Comparison of ENCODE assay signal across 3 fruit fly cellular contexts in the genomic region with DNA sequence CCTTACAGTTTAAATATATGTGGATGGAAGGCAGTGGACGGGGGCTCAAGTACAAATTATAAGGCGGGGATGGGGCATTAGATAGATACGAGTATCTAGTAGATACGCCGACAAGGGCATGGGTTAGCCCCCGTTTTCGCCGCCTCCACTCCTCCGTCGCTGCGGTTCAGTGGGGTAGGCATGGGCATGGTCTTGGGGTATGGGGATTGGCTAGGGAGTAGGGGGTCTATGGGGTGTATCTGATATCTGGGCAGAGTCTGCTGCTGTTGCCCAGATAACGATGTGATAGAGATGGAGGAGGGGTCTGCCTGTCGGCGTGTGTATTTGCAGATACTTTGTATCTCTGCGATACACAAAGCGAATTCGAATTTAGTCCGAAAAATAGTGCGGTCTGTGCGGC.
A peak's percentile ranks its signal among the peaks of the same experiment; 100 is the strongest.
TF ChIP-seq lines count a peak whose summit lies in the region.

No protein-coding gene starts in this region.

- no peak for TF ChIP-seq CTCF in whole organism, embryonic (GFP tag; optimal IDR thresholded peaks at IDR 0.05; lab: Kevin White, UChicago)

TF ChIP-seq in whole organism, adult, 20 proteins besides CTCF, POLR2A, EP300 and RAD21:
- TF ChIP-seq tj (GFP tag; optimal IDR thresholded peaks at IDR 0.05; lab: Kevin White, UChicago) (no peak), Mnt (GFP tag; optimal IDR thresholded peaks at IDR 0.05; lab: Kevin White, UChicago) (no peak), CG7101 (tag; optimal IDR thresholded peaks at IDR 0.05; lab: Kevin White, UChicago) (no peak), Crg-1 (GFP tag; optimal IDR thresholded peaks at IDR 0.05; lab: Kevin White, UChicago) (no peak), CG1620 (GFP tag; optimal IDR thresholded peaks at IDR 0.05; lab: Kevin White, UChicago) (no peak), CG11617 (GFP tag; optimal IDR thresholded peaks at IDR 0.05; lab: Kevin White, UChicago) (no peak), Hr96 (GFP tag; optimal IDR thresholded peaks at IDR 0.05; lab: Kevin White, UChicago) (no peak), toe (GFP tag; optimal IDR thresholded peaks at IDR 0.05; lab: Kevin White, UChicago) (no peak), pad (GFP tag; optimal IDR thresholded peaks at IDR 0.05; lab: Kevin White, UChicago) (peak; percentile 42), cic (GFP tag; optimal IDR thresholded peaks at IDR 0.05; lab: Kevin White, UChicago) (no peak), ovo (GFP tag; optimal IDR thresholded peaks at IDR 0.05; lab: Kevin White, UChicago) (no peak), CG14711 (tag; optimal IDR thresholded peaks at IDR 0.05; lab: Kevin White, UChicago) (no peak), Clk (GFP tag; optimal IDR thresholded peaks at IDR 0.05; lab: Kevin White, UChicago) (no peak), bab1 (GFP tag; optimal IDR thresholded peaks at IDR 0.05; lab: Kevin White, UChicago) (no peak), CG7045 (GFP tag; optimal IDR thresholded peaks at IDR 0.05; lab: Kevin White, UChicago) (no peak), CG33017 (tag; optimal IDR thresholded peaks at IDR 0.05; lab: Kevin White, UChicago) (no peak), CG12768 (GFP tag; optimal IDR thresholded peaks at IDR 0.05; lab: Kevin White, UChicago) (peak; percentile 38)
TF ChIP-seq in whole organism, adult: peak in this region for 2.

TF ChIP-seq in whole organism, embryonic, 481 proteins besides CTCF, POLR2A, EP300 and RAD21 (continues in another document):
- TF ChIP-seq Nf-YA (GFP tag; IDR thresholded peaks at IDR 0.05; lab: Robert Waterston, UW) (no peak), CG3995 (GFP tag; optimal IDR thresholded peaks at IDR 0.05; lab: Kevin White, UChicago) (no peak), CG7786 (GFP tag; optimal IDR thresholded peaks at IDR 0.05; lab: Kevin White, UChicago) (no peak), exex (tag; optimal IDR thresholded peaks at IDR 0.05; lab: Kevin White, UChicago) (no peak), ap (GFP tag; IDR thresholded peaks at IDR 0.05; lab: Robert Waterston, UW) (no peak), Dip2 (GFP tag; IDR thresholded peaks at IDR 0.05; lab: Robert Waterston, UW) (no peak), az2 (GFP tag; optimal IDR thresholded peaks at IDR 0.05; lab: Kevin White, UChicago) (no peak), CG1832 (GFP tag; optimal IDR thresholded peaks at IDR 0.05; lab: Kevin White, UChicago) (no peak), CG1602 (GFP tag; optimal IDR thresholded peaks at IDR 0.05; lab: Kevin White, UChicago) (no peak), Mes4 (GFP tag; optimal IDR thresholded peaks at IDR 0.05; lab: Kevin White, UChicago) (no peak), dmrt99B (tag; optimal IDR thresholded peaks at IDR 0.05; lab: Kevin White, UChicago) (no peak), CG12769 (tag; optimal IDR thresholded peaks at IDR 0.05; lab: Kevin White, UChicago) (no peak), CG18011 (GFP tag; optimal IDR thresholded peaks at IDR 0.05; lab: Kevin White, UChicago) (no peak), CG6854 (GFP tag; optimal IDR thresholded peaks at IDR 0.05; lab: Kevin White, UChicago) (no peak), disco-r (GFP tag; optimal IDR thresholded peaks at IDR 0.05; lab: Kevin White, UChicago) (no peak), Lim3 (GFP tag; IDR thresholded peaks at IDR 0.05; lab: Robert Waterston, UW) (no peak), Sry-β (GFP tag; optimal IDR thresholded peaks at IDR 0.05; lab: Kevin White, UChicago) (no peak), Hr51 (GFP tag; optimal IDR thresholded peaks at IDR 0.05; lab: Kevin White, UChicago) (no peak), CG1529 (GFP tag; optimal IDR thresholded peaks at IDR 0.05; lab: Kevin White, UChicago) (no peak), stc (GFP tag; IDR thresholded peaks at IDR 0.05; lab: Robert Waterston, UW) (no peak), lmd (GFP tag; IDR thresholded peaks at IDR 0.05; lab: Robert Waterston, UW) (no peak), gro (GFP tag; optimal IDR thresholded peaks at IDR 0.05; lab: Kevin White, UChicago) (no peak), Hand (GFP tag; optimal IDR thresholded peaks at IDR 0.05; lab: Kevin White, UChicago) (no peak), ind (GFP tag; optimal IDR thresholded peaks at IDR 0.05; lab: Kevin White, UChicago) (no peak), repo (GFP tag; optimal IDR thresholded peaks at IDR 0.05; lab: Kevin White, UChicago) (no peak), Awh (GFP tag; IDR thresholded peaks at IDR 0.05; lab: Robert Waterston, UW) (no peak), CG32532 (GFP tag; IDR thresholded peaks at IDR 0.05; lab: Robert Waterston, UW) (no peak), rib (GFP tag; IDR thresholded peaks at IDR 0.05; lab: Robert Waterston, UW) (0 out of 2 replicates have a peak, but pooled peaks have one; percentile 14), fd102C (GFP tag; optimal IDR thresholded peaks at IDR 0.05; lab: Kevin White, UChicago) (no peak), sug (tag; optimal IDR thresholded peaks at IDR 0.05; lab: Kevin White, UChicago) (peak; percentile 55), sens (GFP tag; lab: Kevin White, UChicago) (no peak), jing (GFP tag; optimal IDR thresholded peaks at IDR 0.05; lab: Kevin White, UChicago) (no peak), CG16813 (GFP tag; IDR thresholded peaks at IDR 0.05; lab: Robert Waterston, UW; ENCODE audit: partially characterized antibody) (no peak), CG3407 (GFP tag; optimal IDR thresholded peaks at IDR 0.05; lab: Kevin White, UChicago) (no peak), Hr78 (GFP tag; optimal IDR thresholded peaks at IDR 0.05; lab: Kevin White, UChicago) (peak in 1 of 2 experiments; percentile 49), Doc2 (GFP tag; IDR thresholded peaks at IDR 0.05; lab: Robert Waterston, UW) (no peak), gt (GFP tag; IDR thresholded peaks at IDR 0.05; lab: Robert Waterston, UW) (no peak), CG8089 (GFP tag; optimal IDR thresholded peaks at IDR 0.05; lab: Kevin White, UChicago) (no peak)

TF ChIP-seq in whole organism, prepupa, 60 proteins besides CTCF, POLR2A, EP300 and RAD21:
- TF ChIP-seq spab (GFP tag; optimal IDR thresholded peaks at IDR 0.05; lab: Kevin White, UChicago) (no peak), Lpt (GFP tag; optimal IDR thresholded peaks at IDR 0.05; lab: Kevin White, UChicago) (no peak), CG6276 (GFP tag; optimal IDR thresholded peaks at IDR 0.05; lab: Kevin White, UChicago) (no peak), Hr38 (GFP tag; optimal IDR thresholded peaks at IDR 0.05; lab: Kevin White, UChicago) (no peak), fkh (GFP tag; optimal IDR thresholded peaks at IDR 0.05; lab: Kevin White, UChicago) (peak; percentile 53), Eip75B (GFP tag; optimal IDR thresholded peaks at IDR 0.05; lab: Kevin White, UChicago) (no peak), CG9139 (GFP tag; optimal IDR thresholded peaks at IDR 0.05; lab: Kevin White, UChicago) (no peak), Blimp-1 (GFP tag; optimal IDR thresholded peaks at IDR 0.05; lab: Kevin White, UChicago) (no peak), achi (GFP tag; optimal IDR thresholded peaks at IDR 0.05; lab: Kevin White, UChicago) (no peak), topi (GFP tag; optimal IDR thresholded peaks at IDR 0.05; lab: Kevin White, UChicago) (no peak), svp (GFP tag; lab: Kevin White, UChicago) (peak; percentile 39)
